Worm (Caenorhabditis elegans): ENCODE results near the gene lelo-2.

ce11 chrIII:1403108-1403507 is 23.9 kb downstream of the lelo-2 start, which contains the start of gene pals-18:
- no peak for TF ChIP-seq lsy-2 (tag; optimal IDR thresholded peaks at IDR 0.05)
- no peak for TF ChIP-seq mep-1 (tag; optimal IDR thresholded peaks at IDR 0.05)
- no peak for TF ChIP-seq ztf-11 (tag; optimal IDR thresholded peaks at IDR 0.05)
- no peak for TF ChIP-seq elt-3 (tag; optimal IDR thresholded peaks at IDR 0.05)
- no peak for TF ChIP-seq nhr-237 (tag; optimal IDR thresholded peaks at IDR 0.05)
- no peak for TF ChIP-seq ham-2 (GFP tag; optimal IDR thresholded peaks at IDR 0.05)

Measured in whole organism, mixed stage, embryonic.